Worm (Caenorhabditis elegans) whole organism, young adult: Measurements from ENCODE around the gene F54F2.6.

Experiments used
- B0019.2 ChIP-seq: fragments of 200-800 bp; sonication (Bioruptor generic); conservative IDR thresholded peaks from 2 replicates; pipeline ENCODE4 v1.3.6; 2022; ENCODE audit warnings: missing genetic modification reagents, missing genetic modification characterization, missing compliant biosample characterization
- B0261.1 ChIP-seq: sonication (generic microtip); optimal IDR thresholded peaks from 2 replicates; lab custom pipeline; 2016; ENCODE audit warnings: mild to moderate bottlenecking, missing genetic modification characterization, moderate library complexity, missing compliant biosample characterization
- C06A6.2 ChIP-seq: fragments of 200-800 bp; sonication (Bioruptor generic); conservative IDR thresholded peaks from 2 replicates; pipeline ENCODE4 v1.3.6; 2022; ENCODE audit warnings: missing genetic modification characterization, missing compliant biosample characterization
- C17E4.6 ChIP-seq: fragments of 200-800 bp; sonication (Bioruptor generic); IDR thresholded peaks from 2 replicates; pipeline ENCODE4 v1.3.6; 2022; ENCODE audit warnings: missing genetic modification reagents, missing genetic modification characterization, missing compliant biosample characterization
- F33H1.4 ChIP-seq: fragments of 200-800 bp; sonication (Bioruptor generic); IDR thresholded peaks from 2 replicates; pipeline ENCODE4 v1.3.6; 2022; ENCODE audit warnings: missing genetic modification reagents, missing genetic modification characterization, missing compliant biosample characterization
- F37B4.10 ChIP-seq: fragments of 200-800 bp; sonication (Bioruptor generic); IDR thresholded peaks from 2 replicates; pipeline ENCODE4 v1.3.6; 2022; ENCODE audit warnings: missing genetic modification characterization, missing compliant biosample characterization
- F57A8.1 ChIP-seq: fragments of 200-800 bp; sonication (Bioruptor generic); optimal IDR thresholded peaks from 2 replicates; lab custom pipeline; 2018; ENCODE audit warnings: mild to moderate bottlenecking, missing genetic modification characterization, moderate library complexity, missing compliant biosample characterization
- Y53G8AR.9 ChIP-seq: fragments of 200-800 bp; sonication (Bioruptor generic); conservative IDR thresholded peaks from 2 replicates; pipeline ENCODE4 v1.3.6; 2022; ENCODE audit warnings: missing genetic modification reagents, missing genetic modification characterization, missing compliant biosample characterization
- Y56A3A.18 ChIP-seq: fragments of 200-800 bp; sonication (Bioruptor generic); IDR thresholded peaks from 2 replicates; pipeline ENCODE4 v1.3.6; 2022; ENCODE audit warnings: missing genetic modification reagents, missing genetic modification characterization, missing compliant biosample characterization
- ZK185.1 ChIP-seq: sonication (generic microtip); optimal IDR thresholded peaks from 2 replicates; lab custom pipeline; 2016; ENCODE audit warnings: mild to moderate bottlenecking, missing genetic modification characterization, missing compliant biosample characterization; ENCODE audit not compliant: poor library complexity, severe bottlenecking
- akir-1 ChIP-seq: fragments of 200-800 bp; sonication (Bioruptor generic); optimal IDR thresholded peaks from 2 replicates; lab custom pipeline; 2018; ENCODE audit warnings: mild to moderate bottlenecking, missing genetic modification characterization, moderate library complexity, missing compliant biosample characterization
- attf-3 ChIP-seq: fragments of 200-800 bp; sonication (Bioruptor generic); conservative IDR thresholded peaks from 2 replicates; pipeline ENCODE4 v1.3.6; 2022; ENCODE audit warnings: missing genetic modification reagents, missing genetic modification characterization, missing compliant biosample characterization
- bed-1 ChIP-seq: fragments of 200-800 bp; sonication (Bioruptor generic); IDR thresholded peaks from 2 replicates; pipeline ENCODE4 v1.3.6; 2022; ENCODE audit warnings: missing genetic modification reagents, missing genetic modification characterization, missing compliant biosample characterization
- ceh-40 ChIP-seq: fragments of 200-800 bp; sonication (Bioruptor generic); IDR thresholded peaks from 2 replicates; pipeline ENCODE4 v1.3.6; 2022; ENCODE audit warnings: missing genetic modification characterization, missing compliant biosample characterization
- ceh-79 ChIP-seq: sonication (generic microtip); optimal IDR thresholded peaks from 2 replicates; lab custom pipeline; 2017; ENCODE audit warnings: mild to moderate bottlenecking, missing genetic modification characterization, missing compliant biosample characterization
- ceh-91 ChIP-seq: fragments of 200-800 bp; sonication (Bioruptor generic); IDR thresholded peaks from 2 replicates; pipeline ENCODE4 v1.3.6; 2022; ENCODE audit warnings: missing genetic modification reagents, missing genetic modification characterization, missing compliant biosample characterization
- die-1 ChIP-seq: sonication (generic microtip); optimal IDR thresholded peaks from 2 replicates; lab custom pipeline; 2016; ENCODE audit warnings: missing genotype, mild to moderate bottlenecking, missing genetic modification characterization, missing compliant biosample characterization
- egrh-3 ChIP-seq: fragments of 200-800 bp; sonication (Bioruptor generic); IDR thresholded peaks from 2 replicates; pipeline ENCODE4 v1.3.6; 2022; ENCODE audit warnings: missing genetic modification reagents, missing genetic modification characterization, missing compliant biosample characterization
- ets-4 ChIP-seq: fragments of 200-800 bp; sonication (Bioruptor generic); optimal IDR thresholded peaks from 2 replicates; lab custom pipeline; 2018; ENCODE audit warnings: mild to moderate bottlenecking, missing genetic modification characterization, missing compliant biosample characterization
- hlh-12 ChIP-seq: sonication (generic microtip); optimal IDR thresholded peaks from 2 replicates; lab custom pipeline; 2016; ENCODE audit warnings: missing genetic modification characterization, missing compliant biosample characterization
- hrde-1 ChIP-seq: sonication (generic microtip); optimal IDR thresholded peaks from 2 replicates; lab custom pipeline; 2016; ENCODE audit warnings: missing genetic modification characterization, mild to moderate bottlenecking, missing compliant biosample characterization, moderate library complexity, missing genotype, missing genetic modification reagents, borderline replicate concordance
- lag-1 ChIP-seq: fragments of 200-800 bp; sonication (Bioruptor generic); IDR thresholded peaks from 2 replicates; pipeline ENCODE4 v1.3.6; 2022; ENCODE audit warnings: missing genetic modification reagents, missing genetic modification characterization, missing compliant biosample characterization
- lin-26 ChIP-seq: fragments of 200-800 bp; sonication (Bioruptor generic); IDR thresholded peaks from 2 replicates; pipeline ENCODE4 v1.3.6; 2022; ENCODE audit warnings: missing genetic modification reagents, missing genetic modification characterization, missing compliant biosample characterization
- lin-40 ChIP-seq: sonication (generic microtip); optimal IDR thresholded peaks from 2 replicates; lab custom pipeline; 2016; ENCODE audit warnings: missing genetic modification characterization, mild to moderate bottlenecking, missing compliant biosample characterization, missing genotype, missing genetic modification reagents
- lsy-27 ChIP-seq: sonication (generic microtip); optimal IDR thresholded peaks from 2 replicates; lab custom pipeline; 2017; ENCODE audit warnings: missing genetic modification characterization, mild to moderate bottlenecking, missing compliant biosample characterization, antibody characterized with exemption, missing genotype, borderline replicate concordance; ENCODE audit not compliant: insufficient read depth
- madf-10 ChIP-seq: sonication (generic microtip); optimal IDR thresholded peaks from 2 replicates; lab custom pipeline; 2016; ENCODE audit warnings: mild to moderate bottlenecking, missing genetic modification characterization, missing compliant biosample characterization
- madf-6 ChIP-seq: fragments of 200-800 bp; sonication (Bioruptor generic); IDR thresholded peaks from 2 replicates; pipeline ENCODE4 v1.3.6; 2022; ENCODE audit warnings: missing genetic modification reagents, missing genetic modification characterization, missing compliant biosample characterization
- nfya-1 ChIP-seq: sonication (generic microtip); optimal IDR thresholded peaks from 2 replicates; lab custom pipeline; 2017; ENCODE audit warnings: antibody characterized with exemption, missing compliant biosample characterization, missing genetic modification characterization, borderline replicate concordance; ENCODE audit not compliant: insufficient read depth
- nfya-2 ChIP-seq: fragments of 200-800 bp; sonication (Bioruptor generic); IDR thresholded peaks from 2 replicates; pipeline ENCODE4 v1.3.6; 2022; ENCODE audit warnings: missing genetic modification reagents, missing genetic modification characterization, missing compliant biosample characterization
- nfyb-1 ChIP-seq: fragments of 200-800 bp; sonication (Bioruptor generic); IDR thresholded peaks from 2 replicates; pipeline ENCODE4 v1.3.6; 2022; ENCODE audit warnings: missing genetic modification reagents, missing genetic modification characterization, missing compliant biosample characterization
- nhr-179 ChIP-seq: sonication (generic microtip); optimal IDR thresholded peaks from 2 replicates; lab custom pipeline; 2016; ENCODE audit warnings: mild to moderate bottlenecking, missing genetic modification characterization, missing compliant biosample characterization
- nhr-27 ChIP-seq: fragments of 200-800 bp; sonication (Bioruptor generic); optimal IDR thresholded peaks from 2 replicates; lab custom pipeline; 2018; ENCODE audit warnings: mild to moderate bottlenecking, missing genetic modification characterization, moderate library complexity, missing compliant biosample characterization
- pbrm-1 ChIP-seq: fragments of 200-800 bp; sonication (Bioruptor generic); IDR thresholded peaks from 2 replicates; pipeline ENCODE4 v1.3.6; 2022; ENCODE audit warnings: missing genetic modification reagents, missing genetic modification characterization, missing compliant biosample characterization
- pha-4 ChIP-seq: fragments of 150-350 bp; sonication (generic microtip); optimal IDR thresholded peaks from 2 replicates; lab custom pipeline; 2014; ENCODE audit warnings: missing biosample characterization, missing genetic modification reagents, missing genetic modification characterization
- rcor-1 ChIP-seq: fragments of 200-800 bp; sonication (Bioruptor generic); IDR thresholded peaks from 2 replicates; pipeline ENCODE4 v1.3.6; 2022; ENCODE audit warnings: missing genetic modification reagents, missing genetic modification characterization, missing compliant biosample characterization
- rec-8 ChIP-seq, 2 experiments: sonication (generic microtip); optimal IDR thresholded peaks; 2 replicates each; lab custom pipeline; 2016; ENCODE audit warnings: mild to moderate bottlenecking in 2 of 2, missing genetic modification characterization in 2 of 2, missing genetic modification reagents in 2 of 2, missing genotype in 2 of 2, missing biosample characterization in 1 of 2, missing compliant biosample characterization in 1 of 2, moderate library complexity in 1 of 2
- sea-2 ChIP-seq: fragments of 200-800 bp; sonication (Bioruptor generic); IDR thresholded peaks from 2 replicates; pipeline ENCODE4 v1.3.6; 2022; ENCODE audit warnings: missing genetic modification characterization, missing compliant biosample characterization
- tbp1 ChIP-seq: fragments of 200-800 bp; sonication (Bioruptor generic); optimal IDR thresholded peaks from 2 replicates; lab custom pipeline; 2018; ENCODE audit warnings: mild to moderate bottlenecking, missing genetic modification characterization, missing compliant biosample characterization
- tlf-1 ChIP-seq: fragments of 200-800 bp; sonication (Bioruptor generic); optimal IDR thresholded peaks from 2 replicates; lab custom pipeline; 2018; ENCODE audit warnings: mild to moderate bottlenecking, missing genetic modification characterization, missing compliant biosample characterization
- unc-130 ChIP-seq: sonication (generic microtip); optimal IDR thresholded peaks from 2 replicates; lab custom pipeline; 2016; ENCODE audit warnings: missing genetic modification reagents, missing genetic modification characterization, missing compliant biosample characterization
- unc-62 ChIP-seq: fragments of 150-350 bp; optimal IDR thresholded peaks from 2 replicates; lab custom pipeline; 2014; ENCODE audit warnings: missing biosample characterization, missing genetic modification reagents, missing genetic modification characterization
- xnd-1 ChIP-seq: sonication (generic microtip); optimal IDR thresholded peaks from 2 replicates; lab custom pipeline; 2016; ENCODE audit warnings: missing genotype, missing genetic modification reagents, missing genetic modification characterization, missing compliant biosample characterization
- zim-3 ChIP-seq: sonication (generic microtip); optimal IDR thresholded peaks from 2 replicates; lab custom pipeline; 2017; ENCODE audit warnings: mild to moderate bottlenecking, missing genetic modification characterization, moderate library complexity, missing compliant biosample characterization
- ztf-18 ChIP-seq: sonication (generic microtip); optimal IDR thresholded peaks from 2 replicates; lab custom pipeline; 2016; ENCODE audit warnings: missing genotype, mild to moderate bottlenecking, missing genetic modification characterization, missing compliant biosample characterization
- ztf-6 ChIP-seq: fragments of 200-800 bp; sonication (Bioruptor generic); IDR thresholded peaks from 2 replicates; pipeline ENCODE4 v1.3.6; 2022; ENCODE audit warnings: missing genetic modification reagents, missing genetic modification characterization, missing compliant biosample characterization

The F54F2.6 gene

DNA sequence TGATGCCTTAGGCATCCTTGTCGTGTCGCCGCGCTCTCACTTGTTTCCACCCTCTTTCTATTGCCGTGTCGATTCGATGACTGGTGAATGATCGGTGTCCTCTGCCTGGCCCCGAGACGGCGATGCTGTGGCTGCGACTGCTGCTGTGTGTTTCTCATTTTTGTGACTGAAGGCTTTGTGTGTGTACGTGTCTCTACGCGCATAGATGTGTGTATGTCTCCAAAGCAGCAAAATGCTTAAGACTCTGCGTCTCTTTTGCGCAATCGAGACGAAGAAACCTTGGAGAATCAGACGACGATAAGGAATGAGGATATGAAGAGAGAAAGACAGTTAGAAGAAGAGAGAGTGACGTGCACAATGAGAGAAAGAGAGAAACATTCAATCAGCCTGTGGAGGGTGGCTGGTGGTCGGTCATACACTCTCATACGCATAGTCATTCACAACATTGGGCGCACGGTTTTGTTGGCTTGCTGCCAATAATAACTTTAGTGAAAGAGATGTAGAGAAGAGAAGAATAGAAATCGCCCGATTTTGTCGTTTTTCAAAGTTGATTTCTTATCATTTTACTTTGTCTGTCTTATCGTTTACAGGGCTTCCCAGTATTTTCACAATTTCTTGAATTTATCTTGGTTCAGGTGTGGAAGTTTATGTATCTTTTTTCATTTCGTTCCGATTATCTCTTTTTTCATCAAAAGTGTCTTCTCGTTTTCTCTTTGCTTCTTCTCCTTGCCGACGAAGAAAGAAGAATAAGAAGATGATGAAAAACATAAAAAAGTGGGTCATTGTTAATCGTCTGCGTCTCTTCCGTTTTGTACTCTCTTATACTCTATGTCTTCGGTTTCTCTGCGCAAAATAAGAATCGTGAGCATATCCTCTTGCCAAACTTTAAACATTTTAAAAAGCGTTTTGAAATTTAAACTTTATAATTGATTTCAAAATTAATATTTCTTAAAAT, 1.6 kb upstream of the F54F2.6 start (continued):
- no peak for TF ChIP-seq F57A8.1
- 0 out of 2 replicates have a peak, but pooled peaks have one; percentile 72 for TF ChIP-seq Y53G8AR.9 (GFP tag; lab: Robert Waterston, UW)
- peak; percentile 53; the same call in 1 of the 2 replicates for TF ChIP-seq egrh-3 (GFP tag; lab: Robert Waterston, UW)
- TF ChIP-seq lsy-27 (tag; lab: Kevin White, UChicago): no peak
- TF ChIP-seq C17E4.6 (GFP tag; lab: Robert Waterston, UW): no peak
- 0 out of 2 replicates have a peak, but pooled peaks have one; percentile 21 for TF ChIP-seq Y56A3A.18 (GFP tag; lab: Robert Waterston, UW)
- TF ChIP-seq sea-2: no peak
- no peak for TF ChIP-seq nhr-179 (tag; lab: Kevin White, UChicago)
- no peak for TF ChIP-seq rec-8 (tag; optimal IDR thresholded peaks at IDR 0.05; lab: Kevin White, UChicago)
- no peak for TF ChIP-seq ztf-6 (GFP tag; lab: Robert Waterston, UW)
- peak; percentile 78 for TF ChIP-seq ets-4
- no peak for TF ChIP-seq nhr-27 (tag; lab: Kevin White, UChicago)
- TF ChIP-seq die-1 (tag; lab: Kevin White, UChicago): peak; percentile 4
- 0 out of 2 replicates have a peak, but pooled peaks have one; percentile 56 for TF ChIP-seq lag-1 (GFP tag; lab: Robert Waterston, UW)
- TF ChIP-seq ceh-79 (tag; lab: Kevin White, UChicago): no peak
- TF ChIP-seq lin-26 (GFP tag; lab: Robert Waterston, UW): peak; percentile 75; the same call in 1 of the 2 replicates
- TF ChIP-seq madf-6 (GFP tag; lab: Robert Waterston, UW): no peak
- TF ChIP-seq tbp1 (GFP tag; lab: Kevin White, UChicago): peak; percentile 57
- TF ChIP-seq hrde-1: no peak
- TF ChIP-seq zim-3: no peak
- TF ChIP-seq C06A6.2 (GFP tag; lab: Robert Waterston, UW): peak; percentile 68
- TF ChIP-seq pha-4 (tag; lab: Kevin White, UChicago): peak; percentile 90
- TF ChIP-seq ceh-91 (GFP tag; lab: Robert Waterston, UW): no peak
- no peak for TF ChIP-seq nfya-2 (GFP tag; lab: Robert Waterston, UW)
- peak; percentile 70 for TF ChIP-seq akir-1 (GFP tag; lab: Kevin White, UChicago)
- TF ChIP-seq madf-10: peak; percentile 88
- no peak for TF ChIP-seq ceh-40 (GFP tag; lab: Robert Waterston, UW)
- peak; percentile 89 for TF ChIP-seq unc-62 (GFP tag; lab: Kevin White, UChicago)
- TF ChIP-seq B0261.1 (tag; lab: Kevin White, UChicago): no peak
- TF ChIP-seq unc-130: no peak
- no peak for TF ChIP-seq B0019.2 (GFP tag; lab: Robert Waterston, UW)
- TF ChIP-seq ZK185.1: no peak
- TF ChIP-seq nfyb-1 (GFP tag; lab: Robert Waterston, UW): peak; percentile 88
- peak; percentile 33; the same call in 1 of the 2 replicates for TF ChIP-seq rcor-1 (GFP tag; lab: Robert Waterston, UW)
- TF ChIP-seq F33H1.4 (GFP tag; lab: Robert Waterston, UW): peak; percentile 35; the same call in 1 of the 2 replicates
- TF ChIP-seq pbrm-1: peak; percentile 79
- TF ChIP-seq F37B4.10 (GFP tag; lab: Robert Waterston, UW): no peak
- TF ChIP-seq attf-3 (GFP tag; lab: Robert Waterston, UW): peak; percentile 17; the same call in 1 of the 2 replicates
- no peak for TF ChIP-seq hlh-12
- TF ChIP-seq bed-1: no peak
- peak; percentile 96 for TF ChIP-seq lin-40 (tag; lab: Kevin White, UChicago)
- peak; percentile 77 for TF ChIP-seq ztf-18 (tag; lab: Kevin White, UChicago)
- TF ChIP-seq tlf-1 (GFP tag; lab: Kevin White, UChicago): peak; percentile 80
- no peak for TF ChIP-seq nfya-1 (tag; lab: Kevin White, UChicago)
- no peak for TF ChIP-seq xnd-1 (tag; lab: Kevin White, UChicago)
